Fruit fly (Drosophila melanogaster) whole organism, embryonic: ENCODE results near the gene CG31677.

Experiments used
- ATbp ChIP-seq: fragments of 200-800 bp; sonication (Bioruptor generic); optimal IDR thresholded peaks from 2 replicates; lab custom pipeline; 2017; ENCODE audit warnings: missing biosample characterization, mild to moderate bottlenecking, missing genetic modification characterization, missing genetic modification reagents
- Ada2b ChIP-seq: fragments of 200-800 bp; sonication (Bioruptor generic); IDR thresholded peaks from 2 replicates; pipeline ENCODE4 v1.3.6; 2022; ENCODE audit warnings: missing biosample characterization, missing genetic modification characterization
- Atf-2 ChIP-seq: fragments of 200-800 bp; sonication (Bioruptor generic); optimal IDR thresholded peaks from 2 replicates; lab custom pipeline; 2016; ENCODE audit warnings: missing biosample characterization, missing genetic modification characterization
- Atf3 ChIP-seq: fragments of 200-800 bp; sonication (Bioruptor generic); optimal IDR thresholded peaks from 3 replicates; lab custom pipeline; 2016; ENCODE audit warnings: missing biosample characterization, missing genetic modification characterization
- CG11560 ChIP-seq: fragments of 200-800 bp; sonication (Bioruptor generic); IDR thresholded peaks from 3 replicates; pipeline ENCODE4 v1.3.6; 2022; ENCODE audit warnings: missing biosample characterization, missing genetic modification characterization
- CG11723 ChIP-seq: fragments of 200-800 bp; sonication (Bioruptor generic); optimal IDR thresholded peaks from 2 replicates; lab custom pipeline; 2017; ENCODE audit warnings: missing biosample characterization, mild to moderate bottlenecking, missing genetic modification characterization
- CG1233 ChIP-seq: fragments of 200-800 bp; sonication (Bioruptor generic); optimal IDR thresholded peaks from 4 replicates; lab custom pipeline; 2018; ENCODE audit warnings: missing biosample characterization, mild to moderate bottlenecking, missing genetic modification characterization
- CG12769 ChIP-seq: fragments of 200-800 bp; sonication (Bioruptor generic); optimal IDR thresholded peaks from 2 replicates; lab custom pipeline; 2019; ENCODE audit warnings: missing biosample characterization, mild to moderate bottlenecking, missing genetic modification characterization, moderate library complexity
- CG13894 ChIP-seq: fragments of 200-800 bp; sonication (Bioruptor generic); optimal IDR thresholded peaks from 3 replicates; lab custom pipeline; 2018; ENCODE audit warnings: missing biosample characterization, mild to moderate bottlenecking, missing genetic modification characterization, moderate library complexity
- CG14860 ChIP-seq: fragments of 200-800 bp; sonication (Bioruptor generic); IDR thresholded peaks from 3 replicates; pipeline ENCODE4 v1.3.6; 2022; ENCODE audit warnings: missing biosample characterization, missing genetic modification characterization; ENCODE audit not compliant: partially characterized antibody
- CG1647 ChIP-seq: fragments of 200-800 bp; sonication (Bioruptor generic); optimal IDR thresholded peaks from 3 replicates; lab custom pipeline; 2016; ENCODE audit warnings: missing biosample characterization, missing genetic modification characterization
- CG17328 ChIP-seq: fragments of 200-800 bp; sonication (Bioruptor generic); IDR thresholded peaks from 2 replicates; pipeline ENCODE4 v1.3.6; 2022; ENCODE audit warnings: missing biosample characterization, missing genetic modification characterization
- CG17359 ChIP-seq: fragments of 200-800 bp; sonication (Bioruptor generic); optimal IDR thresholded peaks from 3 replicates; lab custom pipeline; 2018; ENCODE audit warnings: missing biosample characterization, mild to moderate bottlenecking, missing genetic modification characterization, moderate library complexity
- CG17361 ChIP-seq: fragments of 200-800 bp; sonication (Bioruptor generic); IDR thresholded peaks from 3 replicates; pipeline ENCODE4 v1.3.6; 2022; ENCODE audit warnings: missing biosample characterization, missing genetic modification characterization
- CG17385 ChIP-seq: fragments of 200-800 bp; sonication (Bioruptor generic); optimal IDR thresholded peaks from 3 replicates; lab custom pipeline; 2018; ENCODE audit warnings: missing biosample characterization, mild to moderate bottlenecking, missing genetic modification characterization
- CG2120 ChIP-seq: fragments of 200-800 bp; sonication (Bioruptor generic); optimal IDR thresholded peaks from 3 replicates; lab custom pipeline; 2016; ENCODE audit warnings: missing biosample characterization, missing genetic modification characterization
- CG3065 ChIP-seq: fragments of 200-800 bp; sonication (Bioruptor generic); optimal IDR thresholded peaks from 2 replicates; lab custom pipeline; 2016; ENCODE audit warnings: missing biosample characterization, missing genetic modification characterization
- CG31388 ChIP-seq: fragments of 200-800 bp; sonication (Bioruptor generic); optimal IDR thresholded peaks from 2 replicates; lab custom pipeline; 2016; ENCODE audit warnings: missing biosample characterization, missing genetic modification characterization
- CG4282 ChIP-seq: fragments of 200-800 bp; sonication (Bioruptor generic); optimal IDR thresholded peaks from 2 replicates; lab custom pipeline; 2016; ENCODE audit warnings: missing biosample characterization, missing genetic modification characterization
- CG7372 ChIP-seq: fragments of 200-800 bp; sonication (Bioruptor generic); IDR thresholded peaks from 2 replicates; pipeline ENCODE4 v1.3.6; 2022; ENCODE audit warnings: missing biosample characterization, missing genetic modification characterization
- CG7839 ChIP-seq: fragments of 200-800 bp; sonication (Bioruptor generic); optimal IDR thresholded peaks from 3 replicates; lab custom pipeline; 2018; ENCODE audit warnings: missing biosample characterization, mild to moderate bottlenecking, missing genetic modification characterization, moderate library complexity
- CG8281 ChIP-seq: fragments of 200-800 bp; sonication (Bioruptor generic); optimal IDR thresholded peaks from 2 replicates; lab custom pipeline; 2018; ENCODE audit warnings: missing biosample characterization, mild to moderate bottlenecking, missing genetic modification characterization, moderate library complexity
- CG9437 ChIP-seq: fragments of 200-800 bp; sonication (Bioruptor generic); optimal IDR thresholded peaks from 2 replicates; lab custom pipeline; 2018; ENCODE audit warnings: missing biosample characterization, mild to moderate bottlenecking, missing genetic modification characterization
- CG9817 ChIP-seq: fragments of 200-800 bp; sonication (Bioruptor generic); optimal IDR thresholded peaks from 2 replicates; lab custom pipeline; 2018; ENCODE audit warnings: missing biosample characterization, mild to moderate bottlenecking, missing genetic modification characterization, moderate library complexity
- Dip2 ChIP-seq: fragments of 200-800 bp; sonication (Bioruptor generic); IDR thresholded peaks from 2 replicates; pipeline ENCODE4 v1.3.6; 2022; ENCODE audit warnings: missing biosample characterization, missing genetic modification characterization
- Drgx ChIP-seq: fragments of 200-800 bp; sonication (Bioruptor generic); IDR thresholded peaks from 2 replicates; pipeline ENCODE4 v1.3.6; 2022; ENCODE audit warnings: missing biosample characterization, missing genetic modification characterization
- Fer2 ChIP-seq: fragments of 200-800 bp; sonication (Bioruptor generic); optimal IDR thresholded peaks from 2 replicates; lab custom pipeline; 2018; ENCODE audit warnings: missing biosample characterization, mild to moderate bottlenecking, missing genetic modification characterization, moderate library complexity
- HmgD ChIP-seq: fragments of 200-800 bp; sonication (Bioruptor generic); optimal IDR thresholded peaks from 3 replicates; lab custom pipeline; 2016; ENCODE audit warnings: missing biosample characterization, missing genetic modification characterization
- Hr51 ChIP-seq, 2 experiments: fragments of 200-800 bp; sonication (Bioruptor generic); optimal IDR thresholded peaks; 2 replicates in 1 of 2; 3 replicates in 1 of 2; lab custom pipeline; 2016 to 2018; ENCODE audit warnings: missing biosample characterization in 2 of 2, missing genetic modification characterization in 2 of 2, mild to moderate bottlenecking in 1 of 2, moderate library complexity in 1 of 2
- Hsf ChIP-seq: fragments of 200-800 bp; sonication (Bioruptor generic); optimal IDR thresholded peaks from 3 replicates; lab custom pipeline; 2016; ENCODE audit warnings: missing biosample characterization, missing genetic modification characterization
- Mes4 ChIP-seq: fragments of 200-800 bp; sonication (Bioruptor generic); optimal IDR thresholded peaks from 2 replicates; lab custom pipeline; 2016; ENCODE audit warnings: missing biosample characterization, missing genetic modification characterization
- Oaz ChIP-seq: fragments of 200-800 bp; sonication (Bioruptor generic); IDR thresholded peaks from 2 replicates; pipeline ENCODE4 v1.3.6; 2022; ENCODE audit warnings: missing biosample characterization, missing genetic modification characterization
- Oli ChIP-seq: fragments of 200-800 bp; sonication (Bioruptor generic); optimal IDR thresholded peaks from 2 replicates; lab custom pipeline; 2018; ENCODE audit warnings: missing biosample characterization, mild to moderate bottlenecking, missing genetic modification characterization, moderate library complexity
- Rx ChIP-seq: fragments of 200-800 bp; sonication (Bioruptor generic); IDR thresholded peaks from 2 replicates; pipeline ENCODE4 v1.3.6; 2022; ENCODE audit warnings: missing biosample characterization, missing genetic modification characterization
- Xbp1 ChIP-seq: fragments of 200-800 bp; sonication (Bioruptor generic); optimal IDR thresholded peaks from 3 replicates; lab custom pipeline; 2016; ENCODE audit warnings: missing biosample characterization, mild to moderate bottlenecking, missing genetic modification characterization
- bcd ChIP-seq: fragments of 200-800 bp; sonication (Bioruptor generic); optimal IDR thresholded peaks from 2 replicates; lab custom pipeline; 2017; ENCODE audit warnings: missing biosample characterization, mild to moderate bottlenecking, missing genetic modification characterization
- cato ChIP-seq: fragments of 200-800 bp; sonication (Bioruptor generic); optimal IDR thresholded peaks from 2 replicates; lab custom pipeline; 2016; ENCODE audit warnings: missing biosample characterization, missing genetic modification characterization, borderline replicate concordance
- danr ChIP-seq: fragments of 200-800 bp; sonication (Bioruptor generic); IDR thresholded peaks from 2 replicates; pipeline ENCODE4 v1.3.6; 2022; ENCODE audit warnings: missing biosample characterization, missing genetic modification characterization
- dm ChIP-seq: fragments of 200-800 bp; sonication (Bioruptor generic); optimal IDR thresholded peaks from 3 replicates; lab custom pipeline; 2016; ENCODE audit warnings: missing biosample characterization, missing genetic modification characterization
- en ChIP-seq: fragments of 200-800 bp; sonication (Bioruptor generic); optimal IDR thresholded peaks from 2 replicates; lab custom pipeline; 2016; ENCODE audit warnings: missing biosample characterization, missing genetic modification characterization
- gfzf ChIP-seq: fragments of 200-800 bp; sonication (Bioruptor generic); optimal IDR thresholded peaks from 2 replicates; lab custom pipeline; 2016; ENCODE audit warnings: missing biosample characterization, mild to moderate bottlenecking, missing genetic modification characterization, moderate library complexity
- ham ChIP-seq: fragments of 200-800 bp; sonication (Bioruptor generic); IDR thresholded peaks from 2 replicates; pipeline ENCODE4 v1.3.6; 2022; ENCODE audit warnings: missing biosample characterization, missing genetic modification characterization
- ken ChIP-seq: fragments of 200-800 bp; sonication (Bioruptor generic); IDR thresholded peaks from 3 replicates; pipeline ENCODE4 v1.3.6; 2022; ENCODE audit warnings: missing biosample characterization, missing genetic modification characterization
- lmd ChIP-seq: fragments of 200-800 bp; sonication (Bioruptor generic); IDR thresholded peaks from 2 replicates; pipeline ENCODE4 v1.3.6; 2022; ENCODE audit warnings: missing biosample characterization, missing genetic modification characterization
- pita ChIP-seq: fragments of 200-800 bp; sonication (Bioruptor generic); optimal IDR thresholded peaks from 2 replicates; lab custom pipeline; 2017; ENCODE audit warnings: missing biosample characterization, mild to moderate bottlenecking, missing genetic modification characterization
- pnt ChIP-seq: fragments of 200-800 bp; sonication (Bioruptor generic); optimal IDR thresholded peaks from 3 replicates; lab custom pipeline; 2016; ENCODE audit warnings: missing biosample characterization, missing genetic modification characterization
- scrt ChIP-seq: fragments of 200-800 bp; sonication (Bioruptor generic); optimal IDR thresholded peaks from 2 replicates; lab custom pipeline; 2018; ENCODE audit warnings: missing biosample characterization, mild to moderate bottlenecking, missing genetic modification characterization, moderate library complexity
- slp2 ChIP-seq: fragments of 200-800 bp; sonication (Bioruptor generic); optimal IDR thresholded peaks from 2 replicates; lab custom pipeline; 2016; ENCODE audit warnings: missing biosample characterization, missing genetic modification characterization
- stwl ChIP-seq: fragments of 200-800 bp; sonication (Bioruptor generic); optimal IDR thresholded peaks from 3 replicates; lab custom pipeline; 2018; ENCODE audit warnings: missing biosample characterization, mild to moderate bottlenecking, missing genetic modification characterization, moderate library complexity
- tx ChIP-seq: fragments of 200-800 bp; sonication (Bioruptor generic); optimal IDR thresholded peaks from 2 replicates; lab custom pipeline; 2016; ENCODE audit warnings: missing biosample characterization, missing genetic modification characterization
- zf30C ChIP-seq: fragments of 200-800 bp; sonication (Bioruptor generic); optimal IDR thresholded peaks from 3 replicates; lab custom pipeline; 2018; ENCODE audit warnings: missing biosample characterization, mild to moderate bottlenecking, missing genetic modification characterization

CG31677 gene

DNA sequence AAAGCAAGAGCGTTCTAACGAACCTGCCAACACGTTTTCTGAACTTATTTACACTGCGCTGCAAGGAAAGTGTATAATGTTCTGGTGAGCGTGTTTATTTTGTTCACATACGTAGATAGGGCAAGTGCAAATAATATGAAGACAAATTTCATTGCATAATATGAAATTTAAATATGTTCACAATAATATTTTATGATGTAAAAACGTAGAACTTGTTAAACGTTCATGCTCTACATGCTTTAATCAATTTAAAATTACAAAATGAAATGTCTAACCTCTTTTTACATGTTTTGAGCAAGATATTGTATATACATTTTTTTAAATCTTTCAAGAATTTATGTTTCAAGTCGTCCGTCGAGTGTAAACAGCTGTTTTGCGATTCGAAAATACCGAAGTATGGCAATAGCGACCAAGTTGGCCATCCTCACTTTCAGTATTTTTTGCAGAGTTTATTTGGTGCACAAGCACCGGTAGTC, 41.4 kb upstream of the CG31677 start, which contains the start of the genes phr6-4 and CG2608 (continued):
- TF ChIP-seq Oli (tag; lab: Kevin White, UChicago), result peak; percentile 94
- TF ChIP-seq Hr51 (GFP tag; optimal IDR thresholded peaks at IDR 0.05; lab: Kevin White, UChicago), result peak; percentile 84 to 94
- TF ChIP-seq Atf3 (GFP tag; lab: Kevin White, UChicago), result peak; percentile 73
- TF ChIP-seq CG17385 (GFP tag; lab: Kevin White, UChicago), result peak; percentile 89
- TF ChIP-seq CG3065, result peak; percentile 86
- TF ChIP-seq CG17359 (tag; lab: Kevin White, UChicago), result peak; percentile 91
- TF ChIP-seq CG4282 (GFP tag; lab: Kevin White, UChicago), result peak; percentile 58
- TF ChIP-seq Oaz, result peak; percentile 82
- peak; percentile 81 for TF ChIP-seq tx
- peak; percentile 85 for TF ChIP-seq ATbp
- TF ChIP-seq pita (GFP tag; lab: Kevin White, UChicago), result no peak
- TF ChIP-seq CG1233 (GFP tag; lab: Kevin White, UChicago), result peak; percentile 92
- TF ChIP-seq zf30C (GFP tag; lab: Kevin White, UChicago), result peak; percentile 88
- peak; percentile 92 for TF ChIP-seq Atf-2 (GFP tag; lab: Kevin White, UChicago)
- peak; percentile 82 for TF ChIP-seq CG1647 (GFP tag; lab: Kevin White, UChicago)
- TF ChIP-seq stwl (tag; lab: Kevin White, UChicago), result peak; percentile 44
- TF ChIP-seq ham (GFP tag; lab: Robert Waterston, UW), result peak; percentile 62; the same call in 1 of the 2 replicates
- peak; percentile 83 for TF ChIP-seq Mes4 (GFP tag; lab: Kevin White, UChicago)
- peak; percentile 82 for TF ChIP-seq scrt
- TF ChIP-seq CG14860 (GFP tag; lab: Robert Waterston, UW), result no peak
- peak; percentile 96 for TF ChIP-seq CG7839 (tag; lab: Kevin White, UChicago)
- peak; percentile 69 for TF ChIP-seq CG31388 (GFP tag; lab: Kevin White, UChicago)
- TF ChIP-seq CG7372 (GFP tag; lab: Robert Waterston, UW), result peak; percentile 84
- peak; percentile 63 for TF ChIP-seq en
- peak; percentile 94 for TF ChIP-seq Hsf (GFP tag; lab: Kevin White, UChicago)
- peak; percentile 90 for TF ChIP-seq CG9817 (tag; lab: Kevin White, UChicago)
- TF ChIP-seq CG13894 (tag; lab: Kevin White, UChicago), result peak; percentile 88
- TF ChIP-seq CG9437 (GFP tag; lab: Kevin White, UChicago), result peak; percentile 90
- TF ChIP-seq Drgx, result peak; percentile 91
- TF ChIP-seq CG17361 (GFP tag; lab: Robert Waterston, UW), result peak; percentile 97
- TF ChIP-seq dm (GFP tag; lab: Kevin White, UChicago), result peak; percentile 85
- TF ChIP-seq CG8281 (tag; lab: Kevin White, UChicago), result peak; percentile 80
- peak; percentile 83 for TF ChIP-seq CG12769
- TF ChIP-seq bcd (GFP tag; lab: Kevin White, UChicago), result peak; percentile 92
- TF ChIP-seq slp2 (GFP tag; lab: Kevin White, UChicago), result peak; percentile 81
- TF ChIP-seq pnt (GFP tag; lab: Kevin White, UChicago), result peak; percentile 91
- peak; percentile 86 for TF ChIP-seq CG11723 (GFP tag; lab: Kevin White, UChicago)
- peak; percentile 85 for TF ChIP-seq cato
- TF ChIP-seq ken (GFP tag; lab: Robert Waterston, UW), result peak; percentile 80
- peak; percentile 58; the same call in 1 of the 2 replicates for TF ChIP-seq Rx
- TF ChIP-seq Dip2 (GFP tag; lab: Robert Waterston, UW), result no peak
- peak; percentile 69; the same call in 2 of the 3 replicates for TF ChIP-seq CG11560 (tag; lab: Robert Waterston, UW)
- peak; percentile 95 for TF ChIP-seq CG2120 (GFP tag; lab: Kevin White, UChicago)
- TF ChIP-seq HmgD (GFP tag; lab: Kevin White, UChicago), result peak; percentile 60
- peak; percentile 81 for TF ChIP-seq Ada2b (GFP tag; lab: Robert Waterston, UW)
- TF ChIP-seq Xbp1 (GFP tag; lab: Kevin White, UChicago), result peak; percentile 96
- peak; percentile 90 for TF ChIP-seq lmd (GFP tag; lab: Robert Waterston, UW)
- peak; percentile 67 for TF ChIP-seq gfzf (GFP tag; lab: Kevin White, UChicago)
- TF ChIP-seq Fer2 (tag; lab: Kevin White, UChicago), result peak; percentile 91
- peak; percentile 76 for TF ChIP-seq CG17328 (GFP tag; lab: Robert Waterston, UW)
- TF ChIP-seq danr (GFP tag; lab: Robert Waterston, UW), result peak; percentile 67
